Worm (Caenorhabditis elegans) whole organism, midembryonic: ENCODE results near the gene F08D12.2.

ENCODE experiments used
- cog-1 ChIP-seq: sonication (generic microtip); optimal IDR thresholded peaks from 2 replicates; lab custom pipeline; 2016; ENCODE audit warnings: missing genetic modification characterization, missing compliant biosample characterization
- klf-2 ChIP-seq: fragments of 200-800 bp; sonication (Bioruptor generic); conservative IDR thresholded peaks from 2 replicates; pipeline ENCODE4 v1.3.6; 2022; ENCODE audit warnings: missing genetic modification reagents, missing genetic modification characterization, missing compliant biosample characterization
- ref-1 ChIP-seq: fragments of 200-800 bp; sonication (Bioruptor generic); conservative IDR thresholded peaks from 2 replicates; pipeline ENCODE4 v1.3.6; 2022; ENCODE audit warnings: missing genetic modification reagents, missing genetic modification characterization, missing compliant biosample characterization

DNA sequence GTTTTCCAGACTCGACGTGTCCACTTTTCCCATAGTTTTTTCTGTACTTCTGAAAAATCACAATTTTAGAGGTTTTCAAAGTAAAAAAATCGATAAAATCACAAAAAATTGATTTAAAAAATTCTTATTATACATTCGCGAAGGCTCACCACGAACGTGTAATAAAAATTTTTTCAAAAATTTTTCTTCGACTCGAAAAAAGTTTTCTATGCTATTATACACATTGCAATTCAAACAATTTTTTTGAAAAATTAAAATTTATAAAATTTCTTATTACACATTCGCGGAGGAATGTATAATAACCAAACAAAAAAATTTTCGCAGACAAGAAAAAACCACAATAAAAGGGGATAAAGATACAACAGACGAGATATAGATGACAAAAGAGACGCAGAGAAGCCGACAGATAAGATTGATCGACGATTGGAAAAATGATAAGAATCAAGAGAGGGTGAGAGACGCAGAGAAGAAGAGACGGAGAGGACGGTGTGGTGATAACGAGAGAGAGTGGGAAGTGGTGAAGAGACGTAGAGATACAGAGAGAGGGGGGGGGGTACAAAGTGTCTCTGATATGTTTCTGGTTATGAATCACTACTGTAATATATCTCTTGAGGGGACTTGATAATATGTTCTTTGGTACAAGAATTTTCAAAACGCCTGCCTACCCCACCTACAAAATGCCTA is 19.2 kb downstream of the F08D12.2 start, which contains the start of gene nhr-119:
- no peak for TF ChIP-seq ref-1 (GFP tag; lab: Robert Waterston, UW)
- TF ChIP-seq cog-1: peak; percentile 10
- TF ChIP-seq klf-2 (GFP tag; lab: Robert Waterston, UW): no peak
